Fruit fly (Drosophila melanogaster) S2 (cell line): ENCODE data around the gene alphaTub85E.
A peak's percentile ranks its signal among the peaks of the same experiment; 100 is the strongest.

Source experiments
- CG8478 ChIP-seq: fragments of >200 bp; optimal IDR thresholded peaks from 2 replicates; lab custom pipeline; 2018
- CTCF ChIP-seq, 2 experiments: fragments of >200 bp; optimal IDR thresholded peaks; 2 replicates each; lab custom pipeline; 2018

alphaTub85E gene

DNA sequence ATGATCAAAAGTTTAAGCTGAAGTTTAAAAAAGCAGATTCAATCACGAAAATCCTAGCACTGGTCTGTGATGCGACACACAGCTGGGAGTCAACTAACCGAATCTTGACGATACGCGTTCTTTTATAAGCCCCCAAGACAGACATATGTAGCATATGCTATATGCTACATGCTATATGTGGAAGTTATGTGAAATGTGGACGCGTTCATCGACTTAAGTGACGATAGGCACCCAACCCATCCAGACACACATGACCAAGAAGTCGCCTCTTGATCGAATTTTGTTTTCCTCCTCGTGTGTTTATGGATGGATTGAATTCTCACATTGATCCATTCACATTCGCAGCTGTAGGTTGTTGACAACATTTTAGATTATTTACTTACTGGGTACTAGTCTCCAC lies at the start of gene alphaTub85E:
Gene alphaTub85E (minus strand): TSS at position 101 of the 400 bp plus-strand sequence.
- TF ChIP-seq CG8478 (no peak), CTCF (optimal IDR thresholded peaks at IDR 0.05; lab: Kevin White, UChicago) (no peak)

DNA sequence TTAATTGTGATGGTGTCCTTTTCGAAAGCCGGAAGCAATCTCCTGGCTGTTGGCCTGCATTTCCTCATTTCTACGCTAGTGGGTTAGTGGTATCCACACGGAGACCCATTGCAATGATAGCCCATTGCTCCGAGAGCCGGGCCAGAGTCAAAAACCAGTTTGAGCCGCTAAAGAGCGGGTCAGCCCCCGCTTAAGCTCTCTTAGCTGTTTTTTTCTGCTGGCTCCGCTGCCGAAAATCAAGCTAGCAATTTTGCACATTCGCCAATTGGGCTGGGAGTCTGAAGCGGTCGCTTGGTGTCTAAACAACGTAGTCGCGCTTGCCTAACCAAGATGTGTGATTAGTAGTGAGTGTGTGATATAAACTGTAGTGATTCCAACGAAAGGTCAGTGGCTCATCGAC lies 46.7 kb upstream of the alphaTub85E start, which contains the start of gene CG12947:
Gene CG12947 (plus strand): TSS at position 301 of the 400 bp plus-strand sequence.
- TF ChIP-seq CTCF (optimal IDR thresholded peaks at IDR 0.05; lab: Kevin White, UChicago): no peak
- no peak for TF ChIP-seq CG8478

DNA sequence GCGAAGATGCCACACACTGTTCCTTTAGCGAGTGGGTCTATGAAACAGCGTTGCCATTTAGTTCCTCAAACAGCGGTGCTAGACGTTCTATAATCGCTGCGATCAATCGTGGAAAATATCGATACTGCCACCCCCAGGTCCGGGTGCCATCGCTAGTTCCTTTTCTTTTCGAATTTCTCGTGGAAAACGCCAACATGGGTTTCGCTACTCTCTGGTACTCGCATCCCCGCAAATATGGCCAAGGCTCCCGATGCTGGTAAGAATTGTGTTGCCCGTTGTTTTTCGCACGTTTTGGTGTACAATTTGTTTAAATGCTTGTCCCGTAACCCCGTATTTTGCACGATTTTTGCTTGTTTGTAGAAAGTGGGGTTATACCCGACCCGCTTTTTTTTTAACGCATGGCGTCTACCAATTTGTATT lies 44.9 kb upstream of the alphaTub85E start, which contains the start of gene RpS29:
Gene RpS29 (plus strand): TSS at position 102 of the 420 bp plus-strand sequence.
- TF ChIP-seq CG8478: no peak
- TF ChIP-seq CTCF (optimal IDR thresholded peaks at IDR 0.05; lab: Kevin White, UChicago): peak; percentile 60 to 70

DNA sequence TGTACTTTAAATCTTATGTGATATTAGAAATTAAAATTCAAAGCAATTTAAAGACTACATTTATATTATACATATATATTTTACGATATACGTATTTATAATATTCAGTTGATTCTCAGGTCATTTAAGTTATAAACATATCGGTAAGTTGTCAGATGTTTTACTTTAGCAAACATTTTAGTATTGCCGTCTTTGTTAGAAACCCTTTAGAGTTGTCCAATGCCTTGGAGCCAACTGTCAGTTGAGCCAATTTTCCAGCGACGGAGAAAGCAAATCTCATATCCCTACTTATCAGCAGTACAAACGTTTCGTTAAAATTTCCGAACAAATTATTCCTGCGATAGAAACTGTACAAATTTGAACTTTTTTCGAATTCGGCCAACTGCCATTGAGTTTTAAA lies 41.8 kb upstream of the alphaTub85E start, which contains the start of gene topi:
Gene topi (plus strand): TSS at position 301 of the 400 bp plus-strand sequence.
- TF ChIP-seq CG8478 (no peak), CTCF (optimal IDR thresholded peaks at IDR 0.05; lab: Kevin White, UChicago) (no peak)

DNA sequence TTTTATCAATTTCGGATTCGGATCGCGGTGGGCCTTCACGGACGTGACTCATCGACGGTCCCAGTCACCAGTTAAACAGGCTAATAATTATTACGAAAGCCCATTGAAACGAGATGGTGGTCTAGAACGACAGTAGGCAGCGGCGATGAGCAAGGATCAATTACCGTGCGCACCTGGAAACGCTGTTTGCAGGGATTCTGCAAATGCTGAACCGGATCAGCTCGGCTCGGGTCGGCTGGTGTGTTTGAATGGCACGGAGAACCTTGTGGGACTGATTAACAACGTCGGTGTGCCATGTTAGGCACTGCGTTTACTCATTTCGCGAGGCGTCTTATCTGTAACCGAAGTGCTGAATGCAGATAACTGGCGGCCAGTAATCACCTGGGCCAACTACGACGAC lies 41.1 kb upstream of the alphaTub85E start, which contains the start of gene Whamy:
Gene Whamy (minus strand): TSS at position 273 of the 400 bp plus-strand sequence.
- TF ChIP-seq CTCF (optimal IDR thresholded peaks at IDR 0.05; lab: Kevin White, UChicago) (no peak), CG8478 (no peak)

DNA sequence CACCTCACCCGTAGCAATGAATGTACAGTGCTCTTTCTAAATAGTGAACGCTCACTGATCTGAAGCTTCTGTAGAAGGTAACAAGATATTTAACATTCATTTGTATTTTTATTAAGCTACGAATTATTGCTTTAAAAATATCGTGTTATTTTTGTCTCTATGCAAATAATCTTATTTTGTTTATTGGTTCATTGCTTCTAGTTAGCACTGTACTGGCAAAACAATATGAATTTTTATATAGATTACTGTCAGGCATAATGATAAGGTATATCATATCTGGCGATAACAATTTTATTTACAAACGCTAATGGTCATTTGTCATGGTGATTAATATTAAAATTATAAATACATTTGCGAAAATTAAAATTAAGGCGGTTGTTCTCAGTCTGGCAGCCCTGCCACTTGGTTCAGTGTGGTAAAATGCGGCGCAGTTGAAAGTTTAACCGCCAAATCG lies 38.5 kb upstream of the alphaTub85E start, which contains the start of gene CG9471:
Gene CG9471 (minus strand): TSS at position 24 of the 454 bp plus-strand sequence.
- TF ChIP-seq CG8478: no peak
- no peak for TF ChIP-seq CTCF (optimal IDR thresholded peaks at IDR 0.05; lab: Kevin White, UChicago)

DNA sequence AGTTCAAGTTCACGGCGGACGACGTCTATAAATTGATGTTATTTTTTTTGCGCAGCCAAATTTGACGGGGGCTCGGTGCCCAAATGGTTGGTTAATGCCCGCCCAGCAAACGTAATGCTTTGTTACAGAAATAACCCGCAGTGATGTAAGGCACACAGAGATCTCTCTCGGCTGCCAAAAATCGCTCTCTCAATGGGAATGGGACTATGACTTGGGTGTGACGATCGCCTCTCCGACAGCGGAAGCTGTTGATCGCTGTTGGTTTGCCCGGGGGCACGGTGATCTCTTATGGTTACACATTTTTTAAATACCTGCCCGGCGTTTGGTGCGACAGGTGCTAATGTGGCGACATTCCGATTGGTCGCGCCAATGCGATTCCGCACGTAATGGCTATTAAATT lies 37.1 kb upstream of the alphaTub85E start:
- TF ChIP-seq CTCF (optimal IDR thresholded peaks at IDR 0.05; lab: Kevin White, UChicago) (no peak), CG8478 (no peak)

DNA sequence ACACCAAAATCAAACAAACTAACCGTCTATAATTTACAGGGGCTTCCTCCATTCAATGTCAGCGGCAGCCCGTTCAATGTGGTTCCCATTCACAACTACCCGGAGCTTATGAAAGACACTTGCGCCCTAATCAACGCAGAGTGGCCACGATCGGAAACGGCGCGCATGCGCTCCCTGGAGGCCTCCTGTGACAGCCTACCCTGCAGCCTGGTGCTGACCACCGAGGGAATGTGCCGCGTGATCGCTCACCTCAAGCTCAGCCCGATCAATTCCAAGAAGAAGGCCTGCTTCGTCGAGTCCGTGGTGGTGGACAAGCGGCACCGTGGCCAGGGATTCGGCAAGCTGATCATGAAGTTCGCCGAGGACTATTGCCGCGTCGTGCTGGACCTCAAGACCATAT lies 35.8 kb upstream of the alphaTub85E start, which contains the start of gene MED6:
Gene MED6 (minus strand): TSS at position 101 of the 400 bp plus-strand sequence.
- TF ChIP-seq CTCF (optimal IDR thresholded peaks at IDR 0.05; lab: Kevin White, UChicago) (no peak), CG8478 (no peak)

DNA sequence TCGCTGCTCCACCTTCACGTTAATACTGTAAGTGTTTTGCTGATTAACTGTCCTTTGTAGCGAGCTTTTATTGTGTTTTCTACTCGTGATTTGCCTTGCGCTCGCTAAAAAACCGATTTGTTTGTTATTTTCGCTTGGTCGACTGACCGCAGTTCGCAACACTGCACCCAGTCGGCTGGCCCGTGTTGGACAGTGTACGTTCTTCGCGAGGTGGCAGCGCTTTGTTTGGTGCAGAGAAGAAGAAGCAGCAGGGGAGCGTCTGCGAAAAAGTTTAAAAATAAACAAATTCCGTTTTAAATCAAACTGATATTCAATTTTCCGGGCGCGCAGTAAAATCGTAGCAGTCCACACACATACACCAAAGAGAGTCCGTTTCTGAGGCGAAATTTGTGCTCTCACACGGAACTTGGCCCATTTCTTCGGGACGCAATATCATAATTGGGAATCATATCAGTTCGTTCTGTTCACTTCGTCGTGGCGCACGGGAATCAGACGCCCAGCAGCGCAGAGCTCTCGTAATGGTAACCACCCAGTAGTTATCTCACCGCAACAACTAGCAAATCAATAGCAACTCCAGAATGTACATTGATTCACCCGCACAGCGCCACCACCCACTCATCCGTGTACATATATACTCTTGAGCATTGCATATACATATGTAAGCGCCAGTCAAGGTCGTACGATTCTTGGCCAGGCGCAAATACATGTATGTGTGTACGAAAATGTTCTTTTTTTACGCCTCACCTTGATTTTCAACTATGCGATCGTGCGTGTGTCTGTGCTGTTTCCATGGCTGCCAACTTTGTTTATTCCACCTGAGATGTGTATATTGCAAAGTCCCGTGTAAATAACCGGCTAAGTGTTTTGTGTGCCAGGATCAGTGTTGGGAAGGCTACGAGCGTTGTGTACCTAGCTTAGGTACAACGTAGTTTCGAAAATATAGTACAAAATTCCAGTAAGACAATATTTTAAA lies 34.9 kb upstream of the alphaTub85E start, which contains the start of gene Naa80:
Gene Naa80 (plus strand): TSS at position 215 of the 973 bp plus-strand sequence.
- TF ChIP-seq CG8478: no peak
- TF ChIP-seq CTCF (optimal IDR thresholded peaks at IDR 0.05; lab: Kevin White, UChicago): peak in 1 of 2 experiments; percentile 16

DNA sequence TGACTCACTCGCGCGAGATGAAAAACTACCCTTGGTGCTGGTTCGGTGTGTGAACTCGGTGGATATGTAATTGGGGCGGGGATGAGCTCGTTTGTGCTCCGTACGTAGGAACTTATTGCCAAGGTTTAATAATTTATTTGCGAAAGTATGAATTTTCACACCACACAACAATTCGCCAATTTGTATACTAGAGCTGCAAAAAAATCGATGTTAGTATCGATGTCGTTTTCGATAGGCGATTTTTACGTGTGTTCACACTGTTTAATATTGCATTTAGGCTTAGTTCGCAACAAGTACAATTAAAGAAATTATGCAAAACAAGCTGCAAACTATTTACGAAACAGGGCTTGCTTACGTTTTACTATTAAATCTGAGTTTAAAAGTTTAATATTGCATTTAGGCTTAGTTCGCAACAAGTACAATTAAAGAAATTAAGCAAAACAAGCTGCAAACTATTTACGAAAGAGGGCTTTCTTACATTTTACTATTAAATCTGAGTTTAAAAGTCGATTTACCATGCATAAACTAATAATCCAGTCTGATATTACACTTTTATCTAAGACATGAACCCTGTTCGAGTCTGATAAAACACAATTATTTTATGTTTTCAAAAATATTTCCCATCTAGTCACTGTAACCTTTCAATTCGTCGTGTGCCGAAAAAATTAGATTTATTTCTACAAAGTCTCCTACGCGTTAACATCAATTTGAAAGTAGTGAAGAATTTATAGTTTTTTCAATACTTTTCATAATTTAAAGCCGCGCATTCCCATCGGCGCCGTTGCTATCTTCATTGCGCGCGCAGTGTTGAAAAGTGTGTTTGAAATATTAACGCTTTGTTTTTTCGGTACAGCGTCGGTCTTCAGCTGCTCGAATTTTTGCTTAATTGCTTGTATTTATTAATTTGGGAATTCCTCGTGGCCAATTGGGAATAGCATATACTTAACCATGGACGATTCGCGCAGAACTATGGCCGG lies 30.2 kb upstream of the alphaTub85E start, which contains the start of the genes Snap24 and CG8478:
Gene Snap24 (minus strand): TSS at position 196 of the 977 bp plus-strand sequence.
Gene CG8478 (plus strand): TSS at position 696 of the 977 bp plus-strand sequence.
- TF ChIP-seq CTCF (optimal IDR thresholded peaks at IDR 0.05; lab: Kevin White, UChicago) (no peak), CG8478 (no peak)

DNA sequence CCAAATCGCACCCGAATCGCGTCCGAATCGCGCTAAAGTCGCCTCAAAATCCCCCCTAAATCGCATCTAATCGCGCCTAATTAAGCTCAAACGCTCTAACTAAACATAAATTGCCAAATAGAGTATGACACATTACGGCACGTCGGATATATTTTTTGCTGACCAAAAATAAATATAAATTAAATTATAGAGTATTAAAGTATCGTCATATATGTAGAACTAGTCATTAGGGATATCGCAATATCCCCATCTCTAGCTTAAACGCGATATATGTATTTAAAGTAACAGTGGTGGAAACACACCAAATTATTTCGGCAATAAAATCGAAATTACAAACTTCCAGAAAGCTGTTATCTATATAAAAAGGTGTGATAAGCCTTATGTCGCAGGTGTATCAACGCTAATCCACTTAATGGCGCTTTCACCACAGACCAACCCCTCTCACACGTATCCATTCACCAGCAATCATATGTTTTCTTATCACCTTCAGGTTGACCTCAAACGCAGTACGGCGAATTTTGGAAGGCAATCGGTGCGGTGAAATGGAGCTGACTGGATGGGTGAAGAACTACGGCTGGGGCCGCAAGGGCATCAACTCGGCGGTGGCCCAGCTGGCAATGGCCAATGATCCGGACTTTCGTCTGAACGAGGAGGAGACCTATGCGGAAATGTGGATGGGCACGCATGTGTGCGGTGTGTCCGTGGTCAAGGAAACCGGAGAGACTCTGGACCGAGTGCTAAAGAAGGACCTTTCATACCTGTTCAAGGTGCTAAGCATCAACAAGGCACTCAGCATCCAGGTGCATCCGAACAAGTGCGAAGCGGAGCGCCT lies 26.5 kb upstream of the alphaTub85E start, which contains the start of gene Mpi:
Gene Mpi (plus strand): TSS at position 263 of the 832 bp plus-strand sequence.
- TF ChIP-seq CG8478 (no peak), CTCF (optimal IDR thresholded peaks at IDR 0.05; lab: Kevin White, UChicago) (no peak)

DNA sequence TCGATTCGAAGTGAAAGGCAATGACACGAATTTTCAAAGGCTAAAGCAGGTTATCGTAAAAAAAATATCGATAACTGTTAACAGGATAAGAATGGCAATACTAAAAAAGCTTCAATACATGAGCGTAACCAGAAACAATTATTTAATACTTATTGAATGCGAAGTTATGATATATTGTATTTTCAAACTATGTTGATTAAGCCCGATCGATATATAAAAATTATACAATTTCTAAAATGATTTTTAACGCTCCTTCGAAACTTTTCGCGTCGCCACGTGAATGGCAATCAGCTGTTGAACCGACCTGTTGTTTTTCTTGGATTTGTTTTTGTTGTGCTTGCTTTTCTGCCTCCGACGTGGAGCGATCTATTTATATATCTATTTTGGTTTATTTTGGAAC lies 23.1 kb upstream of the alphaTub85E start, which contains the start of the genes Alg12 and Rpt3R:
Gene Alg12 (plus strand): TSS at position 305 of the 400 bp plus-strand sequence.
Gene Rpt3R (minus strand): TSS at position 324 of the 400 bp plus-strand sequence.
- TF ChIP-seq CG8478 (no peak), CTCF (optimal IDR thresholded peaks at IDR 0.05; lab: Kevin White, UChicago) (no peak)

DNA sequence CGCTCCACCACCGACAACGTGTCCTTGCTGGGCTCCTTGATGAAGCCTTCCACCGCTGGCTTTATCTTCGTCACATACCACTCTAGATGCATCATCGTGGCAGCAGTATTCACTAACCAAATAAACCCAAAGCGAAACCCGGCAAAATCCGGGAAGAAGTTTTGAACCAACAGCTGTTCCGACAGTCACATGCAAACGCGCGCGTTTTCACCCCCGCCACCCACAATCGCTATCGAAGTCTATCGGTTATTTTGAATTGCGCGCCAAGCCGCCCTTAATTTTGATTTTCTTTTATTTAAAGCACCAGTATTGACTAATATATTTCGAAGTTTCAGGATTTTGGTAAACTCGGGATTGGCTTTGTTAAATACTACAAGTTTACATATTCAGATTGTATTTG lies 21.4 kb upstream of the alphaTub85E start, which contains the start of gene Tti1:
Gene Tti1 (minus strand): TSS at position 200 of the 400 bp plus-strand sequence.
- no peak for TF ChIP-seq CTCF (optimal IDR thresholded peaks at IDR 0.05; lab: Kevin White, UChicago)
- TF ChIP-seq CG8478: no peak
